Worm (Caenorhabditis elegans) whole organism, early embryonic: Measurements from ENCODE around the gene fbxa-16.

ENCODE experiments used
- ama-1 ChIP-seq: fragments of 150-350 bp; optimal IDR thresholded peaks from 2 replicates; lab custom pipeline; 2014
- ceh-13 ChIP-seq: fragments of 200-800 bp; sonication (Bioruptor generic); optimal IDR thresholded peaks from 2 replicates; lab custom pipeline; 2018; ENCODE audit warnings: mild to moderate bottlenecking, missing genetic modification characterization, missing compliant biosample characterization
- ets-7 ChIP-seq: sonication (generic microtip); optimal IDR thresholded peaks from 2 replicates; lab custom pipeline; 2016; ENCODE audit warnings: missing genotype, missing genetic modification characterization, missing compliant biosample characterization
- flt-1 ChIP-seq: fragments of 200-800 bp; sonication (Bioruptor generic); IDR thresholded peaks from 2 replicates; pipeline ENCODE4 v1.3.6; 2022; ENCODE audit warnings: missing genetic modification characterization, missing compliant biosample characterization
- hnd-1 ChIP-seq: sonication (generic microtip); optimal IDR thresholded peaks from 2 replicates; lab custom pipeline; 2016; ENCODE audit warnings: missing genetic modification characterization, missing compliant biosample characterization
- tbx-11 ChIP-seq: fragments of 200-800 bp; sonication (Bioruptor generic); IDR thresholded peaks from 2 replicates; pipeline ENCODE4 v1.3.6; 2022; ENCODE audit warnings: missing genetic modification characterization, missing compliant biosample characterization

ce11 chrX:84602-85001 lies 34.9 kb upstream of the fbxa-16 start:
- TF ChIP-seq ama-1 (lab: Kevin White, UChicago) = no peak
- TF ChIP-seq tbx-11 (GFP tag; lab: Robert Waterston, UW) = no peak
- TF ChIP-seq ets-7 (tag; lab: Kevin White, UChicago) = no peak
- TF ChIP-seq flt-1 (GFP tag; lab: Robert Waterston, UW) = no peak
- no peak for TF ChIP-seq ceh-13 (GFP tag; lab: Kevin White, UChicago)
- TF ChIP-seq hnd-1 (tag; lab: Kevin White, UChicago) = no peak
